Fruit fly (Drosophila melanogaster) whole organism, embryonic: ENCODE results near the gene TwdlE.

ENCODE experiments used
- Adf1 ChIP-seq: fragments of 200-800 bp; sonication (Bioruptor generic); IDR thresholded peaks from 2 replicates; pipeline ENCODE4 v1.3.6; 2022; ENCODE audit warnings: missing biosample characterization, missing genetic modification characterization
- BEAF-32 ChIP-seq: fragments of 200-800 bp; sonication (Bioruptor generic); optimal IDR thresholded peaks from 3 replicates; lab custom pipeline; 2017; ENCODE audit warnings: missing biosample characterization, missing genetic modification characterization, mild to moderate bottlenecking, moderate library complexity, missing genetic modification reagents
- Bdp1 ChIP-seq: fragments of 200-800 bp; sonication (Bioruptor generic); optimal IDR thresholded peaks from 3 replicates; lab custom pipeline; 2016; ENCODE audit warnings: missing biosample characterization, missing genetic modification characterization
- C15 ChIP-seq: fragments of 200-800 bp; sonication (Bioruptor generic); IDR thresholded peaks from 3 replicates; pipeline ENCODE4 v1.3.6; 2022; ENCODE audit warnings: missing biosample characterization, missing genetic modification characterization
- CG10274 ChIP-seq: fragments of 200-800 bp; sonication (Bioruptor generic); optimal IDR thresholded peaks from 3 replicates; lab custom pipeline; 2017; ENCODE audit warnings: missing biosample characterization, mild to moderate bottlenecking, missing genetic modification characterization
- CG11093 ChIP-seq: fragments of 200-800 bp; sonication (Bioruptor generic); IDR thresholded peaks from 3 replicates; pipeline ENCODE4 v1.3.6; 2022; ENCODE audit warnings: missing biosample characterization, missing genetic modification characterization
- CG12236 ChIP-seq: fragments of 200-800 bp; sonication (Bioruptor generic); optimal IDR thresholded peaks from 2 replicates; lab custom pipeline; 2016; ENCODE audit warnings: missing biosample characterization, missing genetic modification characterization
- CG13775 ChIP-seq: fragments of 200-800 bp; sonication (Bioruptor generic); optimal IDR thresholded peaks from 3 replicates; lab custom pipeline; 2017; ENCODE audit warnings: missing biosample characterization, mild to moderate bottlenecking, missing genetic modification characterization
- CG13894 ChIP-seq: fragments of 200-800 bp; sonication (Bioruptor generic); optimal IDR thresholded peaks from 3 replicates; lab custom pipeline; 2018; ENCODE audit warnings: missing biosample characterization, mild to moderate bottlenecking, missing genetic modification characterization, moderate library complexity
- CG14441 ChIP-seq: fragments of 200-800 bp; sonication (Bioruptor generic); IDR thresholded peaks from 2 replicates; pipeline ENCODE4 v1.3.6; 2022; ENCODE audit warnings: missing biosample characterization, missing genetic modification characterization
- CG15601 ChIP-seq: fragments of 200-800 bp; sonication (Bioruptor generic); optimal IDR thresholded peaks from 3 replicates; lab custom pipeline; 2019; ENCODE audit warnings: missing biosample characterization, mild to moderate bottlenecking, missing genetic modification characterization, moderate library complexity
- CG15696 ChIP-seq: fragments of 200-800 bp; sonication (Bioruptor generic); optimal IDR thresholded peaks from 2 replicates; lab custom pipeline; 2019; ENCODE audit warnings: missing biosample characterization, mild to moderate bottlenecking, missing genetic modification characterization, moderate library complexity
- CG16863 ChIP-seq: fragments of 200-800 bp; sonication (Bioruptor generic); optimal IDR thresholded peaks from 3 replicates; lab custom pipeline; 2016; ENCODE audit warnings: missing biosample characterization, missing genetic modification characterization
- CG17385 ChIP-seq: fragments of 200-800 bp; sonication (Bioruptor generic); optimal IDR thresholded peaks from 3 replicates; lab custom pipeline; 2018; ENCODE audit warnings: missing biosample characterization, mild to moderate bottlenecking, missing genetic modification characterization
- CG17568 ChIP-seq: fragments of 200-800 bp; sonication (Bioruptor generic); optimal IDR thresholded peaks from 2 replicates; lab custom pipeline; 2018; ENCODE audit warnings: missing biosample characterization, mild to moderate bottlenecking, missing genetic modification characterization, moderate library complexity
- CG18262 ChIP-seq: fragments of 200-800 bp; optimal IDR thresholded peaks from 3 replicates; lab custom pipeline; 2019; ENCODE audit warnings: missing biosample characterization, mild to moderate bottlenecking, missing genetic modification characterization, moderate library complexity
- CG31224 ChIP-seq: fragments of 200-800 bp; sonication (Bioruptor generic); IDR thresholded peaks from 2 replicates; pipeline ENCODE4 v1.3.6; 2022; ENCODE audit warnings: missing biosample characterization, missing genetic modification characterization
- CG3163 ChIP-seq: fragments of 200-800 bp; sonication (Bioruptor generic); optimal IDR thresholded peaks from 3 replicates; lab custom pipeline; 2016; ENCODE audit warnings: missing biosample characterization, missing genetic modification characterization
- CG4424 ChIP-seq: fragments of 200-800 bp; sonication (Bioruptor generic); optimal IDR thresholded peaks from 3 replicates; lab custom pipeline; 2016; ENCODE audit warnings: missing biosample characterization, missing genetic modification characterization
- CG6791 ChIP-seq: fragments of 200-800 bp; sonication (Bioruptor generic); IDR thresholded peaks from 3 replicates; pipeline ENCODE4 v1.3.6; 2022; ENCODE audit warnings: missing biosample characterization, missing genetic modification characterization; ENCODE audit not compliant: partially characterized antibody
- CG8281 ChIP-seq: fragments of 200-800 bp; sonication (Bioruptor generic); optimal IDR thresholded peaks from 2 replicates; lab custom pipeline; 2018; ENCODE audit warnings: missing biosample characterization, mild to moderate bottlenecking, missing genetic modification characterization, moderate library complexity
- CG9727 ChIP-seq: fragments of 200-800 bp; sonication (Bioruptor generic); optimal IDR thresholded peaks from 3 replicates; lab custom pipeline; 2017; ENCODE audit warnings: missing biosample characterization, mild to moderate bottlenecking, missing genetic modification characterization
- D19A ChIP-seq: fragments of 200-800 bp; optimal IDR thresholded peaks from 3 replicates; lab custom pipeline; 2019; ENCODE audit warnings: missing biosample characterization, mild to moderate bottlenecking, missing genetic modification characterization, moderate library complexity
- Dll ChIP-seq: fragments of 200-800 bp; sonication (Bioruptor generic); IDR thresholded peaks from 4 replicates; pipeline ENCODE4 v1.3.6; 2022; ENCODE audit warnings: missing biosample characterization, missing genetic modification characterization; ENCODE audit not compliant: partially characterized antibody
- Dp ChIP-seq: fragments of 200-800 bp; sonication (Bioruptor generic); optimal IDR thresholded peaks from 2 replicates; lab custom pipeline; 2018; ENCODE audit warnings: missing biosample characterization, mild to moderate bottlenecking, missing genetic modification characterization, moderate library complexity
- Max ChIP-seq: fragments of 200-800 bp; sonication (Bioruptor generic); optimal IDR thresholded peaks from 2 replicates; lab custom pipeline; 2016; ENCODE audit warnings: missing biosample characterization, mild to moderate bottlenecking, missing genetic modification characterization
- NFAT ChIP-seq: fragments of 200-800 bp; sonication (Bioruptor generic); IDR thresholded peaks from 2 replicates; pipeline ENCODE4 v1.3.6; 2022; ENCODE audit warnings: missing biosample characterization, missing genetic modification characterization
- Nf-YB ChIP-seq: fragments of 200-800 bp; sonication (Bioruptor generic); optimal IDR thresholded peaks from 3 replicates; lab custom pipeline; 2019; ENCODE audit warnings: missing biosample characterization, mild to moderate bottlenecking, missing genetic modification characterization, moderate library complexity
- NfI ChIP-seq: fragments of 200-800 bp; sonication (Bioruptor generic); optimal IDR thresholded peaks from 3 replicates; lab custom pipeline; 2018; ENCODE audit warnings: missing biosample characterization, mild to moderate bottlenecking, missing genetic modification characterization, moderate library complexity
- Side ChIP-seq: fragments of 200-800 bp; sonication (Bioruptor generic); optimal IDR thresholded peaks from 2 replicates; lab custom pipeline; 2016; ENCODE audit warnings: missing biosample characterization, missing genetic modification characterization
- Six4 ChIP-seq: fragments of 200-800 bp; sonication (Bioruptor generic); optimal IDR thresholded peaks from 2 replicates; lab custom pipeline; 2016; ENCODE audit warnings: missing biosample characterization, missing genetic modification characterization
- amos ChIP-seq: fragments of 200-800 bp; sonication (Bioruptor generic); IDR thresholded peaks from 2 replicates; pipeline ENCODE4 v1.3.6; 2022; ENCODE audit warnings: missing biosample characterization, missing genetic modification characterization; ENCODE audit not compliant: partially characterized antibody
- bsh ChIP-seq, 2 experiments: fragments of 200-800 bp; sonication (Bioruptor generic); optimal IDR thresholded peaks; 2 replicates each; lab custom pipeline; 2017 to 2018; ENCODE audit warnings: mild to moderate bottlenecking in 2 of 2, missing biosample characterization in 2 of 2, missing genetic modification characterization in 2 of 2, moderate library complexity in 1 of 2
- cad ChIP-seq: fragments of >200 bp; optimal IDR thresholded peaks from 2 replicates; lab custom pipeline; 2017; ENCODE audit warnings: missing biosample characterization, missing genetic modification characterization
- crol ChIP-seq: fragments of 200-800 bp; sonication (Bioruptor generic); IDR thresholded peaks from 2 replicates; pipeline ENCODE4 v1.3.6; 2022; ENCODE audit warnings: missing biosample characterization, missing genetic modification characterization
- dmrt99B ChIP-seq: fragments of 200-800 bp; sonication (Bioruptor generic); optimal IDR thresholded peaks from 2 replicates; lab custom pipeline; 2018; ENCODE audit warnings: missing biosample characterization, mild to moderate bottlenecking, missing genetic modification characterization, moderate library complexity
- gce ChIP-seq: fragments of 200-800 bp; sonication (Bioruptor generic); IDR thresholded peaks from 3 replicates; pipeline ENCODE4 v1.3.6; 2022; ENCODE audit warnings: missing biosample characterization, missing genetic modification characterization
- grau ChIP-seq: fragments of 200-800 bp; optimal IDR thresholded peaks from 3 replicates; lab custom pipeline; 2019; ENCODE audit warnings: missing biosample characterization, mild to moderate bottlenecking, missing genetic modification characterization, moderate library complexity
- kni ChIP-seq: fragments of 200-800 bp; sonication (Bioruptor generic); optimal IDR thresholded peaks from 3 replicates; lab custom pipeline; 2017; ENCODE audit warnings: mild to moderate bottlenecking, missing biosample characterization, missing genetic modification reagents, missing genetic modification characterization
- lab ChIP-seq: fragments of 200-800 bp; sonication (Bioruptor generic); optimal IDR thresholded peaks from 3 replicates; lab custom pipeline; 2017; ENCODE audit warnings: missing biosample characterization, missing genetic modification characterization, mild to moderate bottlenecking, moderate library complexity, missing genetic modification reagents
- lbe ChIP-seq: fragments of 200-800 bp; sonication (Bioruptor generic); optimal IDR thresholded peaks from 2 replicates; lab custom pipeline; 2016; ENCODE audit warnings: missing biosample characterization, mild to moderate bottlenecking, missing genetic modification characterization
- lola ChIP-seq, 3 experiments: fragments of >200 bp in 2 of 3; fragments of 200-800 bp in 1 of 3; sonication (Bioruptor generic) in 1 of 3; optimal IDR thresholded peaks; 2 replicates each; lab custom pipeline; 2017 to 2019; ENCODE audit warnings: missing biosample characterization in 3 of 3, missing genetic modification characterization in 3 of 3, mild to moderate bottlenecking in 1 of 3, moderate library complexity in 1 of 3
- nom ChIP-seq: fragments of 200-800 bp; sonication (Bioruptor generic); optimal IDR thresholded peaks from 2 replicates; lab custom pipeline; 2017; ENCODE audit warnings: missing biosample characterization, missing genetic modification characterization, mild to moderate bottlenecking, moderate library complexity, missing genetic modification reagents
- pan ChIP-seq, 4 experiments: fragments of >200 bp in 3 of 4; fragments of 200-800 bp in 1 of 4; sonication (Bioruptor generic) in 1 of 4; optimal IDR thresholded peaks in 3 of 4; IDR thresholded peaks in 1 of 4; 2 replicates each; pipeline versions ENCODE4 v1.3.6 to Lab custom; 2017 to 2022; ENCODE audit warnings: missing biosample characterization in 2 of 4, missing genetic modification characterization in 2 of 4, mixed read lengths in 1 of 4
- ranshi ChIP-seq: fragments of 200-800 bp; sonication (Bioruptor generic); IDR thresholded peaks from 2 replicates; pipeline ENCODE4 v1.3.6; 2022; ENCODE audit warnings: missing biosample characterization, missing genetic modification characterization
- rib ChIP-seq: fragments of 200-800 bp; sonication (Bioruptor generic); IDR thresholded peaks from 2 replicates; pipeline ENCODE4 v1.3.6; 2022; ENCODE audit warnings: missing biosample characterization, missing genetic modification characterization
- slbo ChIP-seq: fragments of 200-800 bp; sonication (Bioruptor generic); IDR thresholded peaks from 2 replicates; pipeline ENCODE4 v1.3.6; 2022; ENCODE audit warnings: missing biosample characterization, missing genetic modification characterization
- vnd ChIP-seq: fragments of 200-800 bp; sonication (Bioruptor generic); IDR thresholded peaks from 3 replicates; pipeline ENCODE4 v1.3.6; 2022; ENCODE audit warnings: missing biosample characterization, missing genetic modification characterization; ENCODE audit not compliant: partially characterized antibody
- zf30C ChIP-seq: fragments of 200-800 bp; sonication (Bioruptor generic); optimal IDR thresholded peaks from 3 replicates; lab custom pipeline; 2018; ENCODE audit warnings: missing biosample characterization, mild to moderate bottlenecking, missing genetic modification characterization

The TwdlE gene

DNA sequence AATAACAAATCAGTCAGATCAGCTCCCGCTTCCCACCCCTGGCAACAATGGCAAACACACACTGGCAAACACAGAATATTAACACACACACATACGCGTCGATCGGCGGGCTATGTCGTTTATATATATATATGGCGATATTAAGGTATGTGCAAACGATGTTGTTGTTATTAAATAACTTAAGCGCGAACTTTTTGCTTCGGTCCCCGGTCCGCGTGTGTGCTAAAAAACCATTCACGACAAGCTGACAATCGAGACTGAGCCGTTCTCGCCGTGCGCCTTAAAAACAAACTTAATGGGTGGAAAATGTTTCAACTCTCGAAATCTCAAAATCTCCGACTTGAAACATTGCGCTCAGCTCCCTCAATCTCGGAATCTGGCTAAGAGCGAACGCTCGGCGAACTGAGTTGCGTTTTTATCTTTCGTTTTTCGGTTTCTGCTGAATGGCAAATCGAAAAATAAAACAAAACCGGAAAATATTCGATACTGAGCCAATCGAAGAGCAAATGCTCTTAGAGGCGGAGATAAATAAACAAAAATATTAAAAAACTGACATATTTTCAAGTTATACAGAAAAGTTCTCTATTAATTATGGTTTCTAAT is 18.8 kb upstream of the TwdlE start, which contains the start of gene spz3:
TSS of gene spz3 (minus strand) at position 261 of the 603 bp plus-strand sequence.
- TF ChIP-seq cad (GFP tag; lab: Kevin White, UChicago), result no peak
- TF ChIP-seq nom, result peak; percentile 96
- no peak for TF ChIP-seq CG3163
- TF ChIP-seq CG14441 (GFP tag; lab: Robert Waterston, UW), result no peak
- TF ChIP-seq Bdp1 (GFP tag; lab: Kevin White, UChicago), result no peak
- no peak for TF ChIP-seq Adf1 (GFP tag; lab: Robert Waterston, UW)
- no peak for TF ChIP-seq rib (GFP tag; lab: Robert Waterston, UW)
- TF ChIP-seq zf30C (GFP tag; lab: Kevin White, UChicago), result no peak
- no peak for TF ChIP-seq vnd (GFP tag; lab: Robert Waterston, UW)
- TF ChIP-seq CG10274 (GFP tag; lab: Kevin White, UChicago), result no peak
- TF ChIP-seq lola (GFP tag; optimal IDR thresholded peaks at IDR 0.05; lab: Kevin White, UChicago), result no peak
- no peak for TF ChIP-seq lab (GFP tag; lab: Kevin White, UChicago)
- no peak for TF ChIP-seq kni (GFP tag; lab: Kevin White, UChicago)
- TF ChIP-seq Six4 (GFP tag; lab: Kevin White, UChicago), result no peak
- no peak for TF ChIP-seq grau (tag; lab: Kevin White, UChicago)
- TF ChIP-seq CG18262 (tag; lab: Kevin White, UChicago), result no peak
- TF ChIP-seq CG6791 (GFP tag; lab: Robert Waterston, UW), result no peak
- no peak for TF ChIP-seq dmrt99B (tag; lab: Kevin White, UChicago)
- TF ChIP-seq CG12236 (GFP tag; lab: Kevin White, UChicago), result no peak
- TF ChIP-seq NfI, result no peak
- TF ChIP-seq NFAT (GFP tag; lab: Robert Waterston, UW), result no peak
- no peak for TF ChIP-seq slbo (GFP tag; lab: Robert Waterston, UW)
- TF ChIP-seq Side (GFP tag; lab: Kevin White, UChicago), result no peak
- peak in 1 of 2 experiments; percentile 67 for TF ChIP-seq bsh (GFP tag; optimal IDR thresholded peaks at IDR 0.05; lab: Kevin White, UChicago)
- no peak for TF ChIP-seq C15 (GFP tag; lab: Robert Waterston, UW)
- TF ChIP-seq Nf-YB, result no peak
- TF ChIP-seq lbe (GFP tag; lab: Kevin White, UChicago), result peak; percentile 16
- no peak for TF ChIP-seq CG17568 (GFP tag; lab: Kevin White, UChicago)
- no peak for TF ChIP-seq Dll (GFP tag; lab: Robert Waterston, UW)
- TF ChIP-seq D19A (tag; lab: Kevin White, UChicago), result no peak
- no peak for TF ChIP-seq Dp (GFP tag; lab: Kevin White, UChicago)
- no peak for TF ChIP-seq CG11093
- no peak for TF ChIP-seq amos
- no peak for TF ChIP-seq CG13775 (GFP tag; lab: Kevin White, UChicago)
- TF ChIP-seq CG4424 (GFP tag; lab: Kevin White, UChicago), result no peak
- no peak for TF ChIP-seq CG15601 (tag; lab: Kevin White, UChicago)
- TF ChIP-seq CG17385, result no peak
- TF ChIP-seq CG31224 (GFP tag; lab: Robert Waterston, UW), result no peak
- no peak for TF ChIP-seq CG16863 (GFP tag; lab: Kevin White, UChicago)
- no peak for TF ChIP-seq ranshi
- TF ChIP-seq CG13894 (tag; lab: Kevin White, UChicago), result peak; percentile 47
- no peak for TF ChIP-seq BEAF-32 (GFP tag; lab: Kevin White, UChicago)
- no peak for TF ChIP-seq pan (optimal IDR thresholded peaks at IDR 0.05; lab: Kevin White, UChicago)
- no peak for TF ChIP-seq pan (GFP tag; optimal IDR thresholded peaks at IDR 0.05 in 1 of 2, IDR thresholded peaks at IDR 0.05 in 1 of 2)
- TF ChIP-seq CG9727 (GFP tag; lab: Kevin White, UChicago), result no peak
- TF ChIP-seq CG8281 (tag; lab: Kevin White, UChicago), result no peak
- no peak for TF ChIP-seq gce (GFP tag; lab: Robert Waterston, UW)
- TF ChIP-seq Max (GFP tag; lab: Kevin White, UChicago), result no peak
- no peak for TF ChIP-seq CG15696 (tag; lab: Kevin White, UChicago)
- no peak for TF ChIP-seq crol (GFP tag; lab: Robert Waterston, UW)
